Fruit fly (Drosophila melanogaster): ENCODE results near the gene CG31142.

CG31142 gene

dm6 chr3R:23960865-23961264, 31.8 kb downstream of the CG31142 start:
- no peak for TF ChIP-seq Myc (optimal IDR thresholded peaks at IDR 0.05)

DNA sequence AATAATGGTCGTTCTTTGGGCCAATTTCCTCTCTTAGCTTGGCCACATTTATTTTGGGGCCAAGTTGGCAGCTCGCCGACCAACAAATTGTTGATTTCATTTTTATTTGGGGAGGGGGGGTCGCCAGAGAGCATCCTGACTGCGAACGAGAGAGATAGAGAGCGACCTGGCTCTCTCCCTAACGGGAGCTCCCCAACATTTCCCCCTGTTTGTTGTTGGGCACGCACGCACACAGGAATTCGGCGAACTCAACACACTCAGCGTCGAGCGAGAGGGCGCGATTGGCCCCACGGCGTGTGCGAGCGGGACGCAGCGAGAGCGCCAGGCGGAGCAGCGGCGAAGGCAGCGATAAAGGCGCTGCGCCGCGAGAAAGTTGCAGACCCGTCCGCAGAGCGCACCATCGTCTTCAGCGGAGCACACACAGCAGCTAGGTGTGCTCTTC, 33.8 kb downstream of the CG31142 start, which contains the start of gene CG31140:
Gene CG31140 (plus strand): TSS at position 400 of the 442 bp plus-strand sequence.
- TF ChIP-seq fru (GFP tag; optimal IDR thresholded peaks at IDR 0.05) (no peak), Dif (GFP tag; optimal IDR thresholded peaks at IDR 0.05; ENCODE audit: partially characterized antibody) (peak; percentile 43), br (GFP tag; optimal IDR thresholded peaks at IDR 0.05) (no peak), Hr78 (GFP tag; optimal IDR thresholded peaks at IDR 0.05) (no peak), dsf (GFP tag; optimal IDR thresholded peaks at IDR 0.05; ENCODE audit: borderline replicate concordance) (no peak), Hr83 (GFP tag; optimal IDR thresholded peaks at IDR 0.05; ENCODE audit: poor library complexity, severe bottlenecking) (no peak), Rel (GFP tag; optimal IDR thresholded peaks at IDR 0.05) (no peak), Rel (tag; optimal IDR thresholded peaks at IDR 0.05) (peak; percentile 22), tai (GFP tag; optimal IDR thresholded peaks at IDR 0.05) (no peak), CG9705 (GFP tag; optimal IDR thresholded peaks at IDR 0.05) (no peak), ey (GFP tag; optimal IDR thresholded peaks at IDR 0.05) (no peak), OdsH (GFP tag; optimal IDR thresholded peaks at IDR 0.05) (no peak), brk (GFP tag; optimal IDR thresholded peaks at IDR 0.05) (no peak), dmrt93B (GFP tag; optimal IDR thresholded peaks at IDR 0.05) (no peak), lola (GFP tag; optimal IDR thresholded peaks at IDR 0.05) (no peak), jim (GFP tag; optimal IDR thresholded peaks at IDR 0.05) (no peak), h (GFP tag; optimal IDR thresholded peaks at IDR 0.05) (no peak), HLH106 (tag; optimal IDR thresholded peaks at IDR 0.05) (no peak), Hnf4 (GFP tag; optimal IDR thresholded peaks at IDR 0.05) (no peak), Vsx2 (GFP tag; optimal IDR thresholded peaks at IDR 0.05; ENCODE audit: partially characterized antibody) (peak; percentile 10), foxo (GFP tag; optimal IDR thresholded peaks at IDR 0.05) (no peak), pan (optimal IDR thresholded peaks at IDR 0.05) (no peak), Abd-B (GFP tag; optimal IDR thresholded peaks at IDR 0.05) (no peak), CG32264 (GFP tag; optimal IDR thresholded peaks at IDR 0.05) (no peak), dl (GFP tag; optimal IDR thresholded peaks at IDR 0.05; ENCODE audit: insufficient read depth in 1 of 2, partially characterized antibody in 2 of 2) (peak in 1 of 2 experiments; percentile 6), rgr (GFP tag; optimal IDR thresholded peaks at IDR 0.05) (peak; percentile 6), Sp1 (GFP tag; optimal IDR thresholded peaks at IDR 0.05) (peak; percentile 26), GATAd (GFP tag; optimal IDR thresholded peaks at IDR 0.05) (no peak)

dm6 chr3R:23964913-23965718, 36.1 kb downstream of the CG31142 start:
- TF ChIP-seq HLH106 (tag; optimal IDR thresholded peaks at IDR 0.05), result no peak
- no peak for TF ChIP-seq Vsx2 (GFP tag; optimal IDR thresholded peaks at IDR 0.05; ENCODE audit: partially characterized antibody)
- TF ChIP-seq dl (GFP tag; optimal IDR thresholded peaks at IDR 0.05; ENCODE audit: insufficient read depth in 1 of 2, partially characterized antibody in 2 of 2), result no peak
- no peak for TF ChIP-seq fru (GFP tag; optimal IDR thresholded peaks at IDR 0.05)
- no peak for TF ChIP-seq GATAd (GFP tag; optimal IDR thresholded peaks at IDR 0.05)
- TF ChIP-seq brk (GFP tag; optimal IDR thresholded peaks at IDR 0.05), result no peak
- TF ChIP-seq CG32264 (GFP tag; optimal IDR thresholded peaks at IDR 0.05), result no peak
- TF ChIP-seq N (GFP tag; optimal IDR thresholded peaks at IDR 0.05), result no peak
- no peak for TF ChIP-seq woc (GFP tag; optimal IDR thresholded peaks at IDR 0.05)
- TF ChIP-seq Abd-B (GFP tag; optimal IDR thresholded peaks at IDR 0.05), result no peak
- no peak for TF ChIP-seq OdsH (GFP tag; optimal IDR thresholded peaks at IDR 0.05)
- no peak for TF ChIP-seq dsf (GFP tag; optimal IDR thresholded peaks at IDR 0.05; ENCODE audit: borderline replicate concordance)
- no peak for TF ChIP-seq jim (GFP tag; optimal IDR thresholded peaks at IDR 0.05)
- no peak for TF ChIP-seq Rel (GFP tag; optimal IDR thresholded peaks at IDR 0.05)
- no peak for TF ChIP-seq Rel (tag; optimal IDR thresholded peaks at IDR 0.05)
- TF ChIP-seq Jra (GFP tag; optimal IDR thresholded peaks at IDR 0.05), result no peak
- no peak for TF ChIP-seq Hr78 (GFP tag; optimal IDR thresholded peaks at IDR 0.05)
- TF ChIP-seq Myc (optimal IDR thresholded peaks at IDR 0.05), result no peak
- no peak for TF ChIP-seq sage (GFP tag; optimal IDR thresholded peaks at IDR 0.05)
- TF ChIP-seq h (GFP tag; optimal IDR thresholded peaks at IDR 0.05), result no peak
- no peak for TF ChIP-seq rgr (GFP tag; optimal IDR thresholded peaks at IDR 0.05)

- no peak for TF ChIP-seq Hr83 (GFP tag; optimal IDR thresholded peaks at IDR 0.05; ENCODE audit: poor library complexity, severe bottlenecking)
- TF ChIP-seq usp (GFP tag; optimal IDR thresholded peaks at IDR 0.05), result no peak
- no peak for TF ChIP-seq OdsH (GFP tag; optimal IDR thresholded peaks at IDR 0.05)
- TF ChIP-seq dsf (GFP tag; optimal IDR thresholded peaks at IDR 0.05; ENCODE audit: borderline replicate concordance), result no peak
- TF ChIP-seq Dfd (GFP tag; optimal IDR thresholded peaks at IDR 0.05), result no peak
- no peak for TF ChIP-seq GATAd (GFP tag; optimal IDR thresholded peaks at IDR 0.05)
- no peak for TF ChIP-seq Abd-B (GFP tag; optimal IDR thresholded peaks at IDR 0.05)
These were observed 40.4 kb downstream of the CG31142 start for dm6 chr3R:23969449-23969848.
